Fruit fly (Drosophila melanogaster) whole organism, embryonic: ENCODE data around the gene CG33124.

Experiments used
- Bdp1 ChIP-seq: fragments of 200-800 bp; sonication (Bioruptor generic); optimal IDR thresholded peaks from 3 replicates; lab custom pipeline; 2016; ENCODE audit warnings: missing biosample characterization, missing genetic modification characterization
- CG10543 ChIP-seq: fragments of 200-800 bp; sonication (Bioruptor generic); optimal IDR thresholded peaks from 3 replicates; lab custom pipeline; 2017; ENCODE audit warnings: missing biosample characterization, mild to moderate bottlenecking, missing genetic modification characterization, moderate library complexity
- CG12236 ChIP-seq: fragments of 200-800 bp; sonication (Bioruptor generic); optimal IDR thresholded peaks from 2 replicates; lab custom pipeline; 2016; ENCODE audit warnings: missing biosample characterization, missing genetic modification characterization
- CG12659 ChIP-seq: fragments of 200-800 bp; sonication (Bioruptor generic); optimal IDR thresholded peaks from 3 replicates; lab custom pipeline; 2017; ENCODE audit warnings: mild to moderate bottlenecking, missing biosample characterization, missing genetic modification reagents, missing genetic modification characterization
- CG13424 ChIP-seq: fragments of 200-800 bp; sonication (Bioruptor generic); optimal IDR thresholded peaks from 2 replicates; lab custom pipeline; 2019; ENCODE audit warnings: missing biosample characterization, mild to moderate bottlenecking, missing genetic modification characterization, moderate library complexity
- CG15011 ChIP-seq: fragments of 200-800 bp; sonication (Bioruptor generic); optimal IDR thresholded peaks from 3 replicates; lab custom pipeline; 2018; ENCODE audit warnings: missing biosample characterization, mild to moderate bottlenecking, missing genetic modification characterization
- CG1647 ChIP-seq: fragments of 200-800 bp; sonication (Bioruptor generic); optimal IDR thresholded peaks from 3 replicates; lab custom pipeline; 2016; ENCODE audit warnings: missing biosample characterization, missing genetic modification characterization
- CG17612 ChIP-seq: fragments of 200-800 bp; sonication (Bioruptor generic); IDR thresholded peaks from 2 replicates; pipeline ENCODE4 v1.3.6; 2022; ENCODE audit warnings: missing biosample characterization, missing genetic modification characterization
- CG18764 ChIP-seq: fragments of 200-800 bp; sonication (Bioruptor generic); optimal IDR thresholded peaks from 3 replicates; lab custom pipeline; 2016; ENCODE audit warnings: missing biosample characterization, missing genetic modification characterization
- CG2875 ChIP-seq: fragments of 200-800 bp; sonication (Bioruptor generic); optimal IDR thresholded peaks from 2 replicates; lab custom pipeline; 2017; ENCODE audit warnings: missing biosample characterization, mild to moderate bottlenecking, missing genetic modification characterization, missing genetic modification reagents
- CG30431 ChIP-seq: fragments of 200-800 bp; sonication (Bioruptor generic); optimal IDR thresholded peaks from 2 replicates; lab custom pipeline; 2017; ENCODE audit warnings: missing biosample characterization, missing genetic modification characterization
- CG31441 ChIP-seq: fragments of 200-800 bp; sonication (Bioruptor generic); IDR thresholded peaks from 2 replicates; pipeline ENCODE4 v1.3.6; 2022; ENCODE audit warnings: missing biosample characterization, missing genetic modification characterization
- CG34422 ChIP-seq: fragments of 200-800 bp; sonication (Bioruptor generic); IDR thresholded peaks from 3 replicates; pipeline ENCODE4 v1.3.6; 2022; ENCODE audit warnings: missing biosample characterization, missing genetic modification characterization
- CG3838 ChIP-seq: fragments of 200-800 bp; sonication (Bioruptor generic); optimal IDR thresholded peaks from 3 replicates; lab custom pipeline; 2016; ENCODE audit warnings: missing biosample characterization, missing genetic modification characterization
- CG4282 ChIP-seq: fragments of 200-800 bp; sonication (Bioruptor generic); optimal IDR thresholded peaks from 2 replicates; lab custom pipeline; 2016; ENCODE audit warnings: missing biosample characterization, missing genetic modification characterization
- CG6254 ChIP-seq: fragments of 200-800 bp; sonication (Bioruptor generic); optimal IDR thresholded peaks from 3 replicates; lab custom pipeline; 2017; ENCODE audit warnings: mild to moderate bottlenecking, missing biosample characterization, missing genetic modification reagents, missing genetic modification characterization
- CG9817 ChIP-seq: fragments of 200-800 bp; sonication (Bioruptor generic); optimal IDR thresholded peaks from 2 replicates; lab custom pipeline; 2018; ENCODE audit warnings: missing biosample characterization, mild to moderate bottlenecking, missing genetic modification characterization, moderate library complexity
- Chrac-16 ChIP-seq: fragments of 200-800 bp; sonication (Bioruptor generic); optimal IDR thresholded peaks from 3 replicates; lab custom pipeline; 2016; ENCODE audit warnings: missing biosample characterization, missing genetic modification characterization
- D19B ChIP-seq: fragments of 200-800 bp; sonication (Bioruptor generic); optimal IDR thresholded peaks from 2 replicates; lab custom pipeline; 2017; ENCODE audit warnings: missing biosample characterization, mild to moderate bottlenecking, missing genetic modification characterization
- H2.0 ChIP-seq: fragments of 200-800 bp; sonication (Bioruptor generic); IDR thresholded peaks from 2 replicates; pipeline ENCODE4 v1.3.6; 2022; ENCODE audit warnings: missing biosample characterization, missing genetic modification characterization
- HLHmδ ChIP-seq: fragments of 200-800 bp; sonication (Bioruptor generic); optimal IDR thresholded peaks from 2 replicates; lab custom pipeline; 2018; ENCODE audit warnings: missing biosample characterization, mild to moderate bottlenecking, missing genetic modification characterization, moderate library complexity
- Hmx ChIP-seq: fragments of 200-800 bp; sonication (Bioruptor generic); optimal IDR thresholded peaks from 2 replicates; lab custom pipeline; 2016; ENCODE audit warnings: missing biosample characterization, missing genetic modification characterization
- Hr39 ChIP-seq: fragments of >200 bp; optimal IDR thresholded peaks from 2 replicates; lab custom pipeline; 2017
- Spps ChIP-seq: fragments of 200-800 bp; sonication (Bioruptor generic); optimal IDR thresholded peaks from 2 replicates; lab custom pipeline; 2018; ENCODE audit warnings: missing biosample characterization, mild to moderate bottlenecking, missing genetic modification characterization
- Tbp ChIP-seq: fragments of >200 bp; optimal IDR thresholded peaks from 2 replicates; lab custom pipeline; 2018; ENCODE audit warnings: missing biosample characterization, missing genetic modification characterization
- YL-1 ChIP-seq: fragments of 200-800 bp; sonication (Bioruptor generic); optimal IDR thresholded peaks from 3 replicates; lab custom pipeline; 2017; ENCODE audit warnings: missing biosample characterization, mild to moderate bottlenecking, missing genetic modification characterization
- ara ChIP-seq: fragments of 200-800 bp; sonication (Bioruptor generic); IDR thresholded peaks from 2 replicates; pipeline ENCODE4 v1.3.6; 2022; ENCODE audit warnings: missing biosample characterization, missing genetic modification characterization
- bbx ChIP-seq: fragments of 200-800 bp; sonication (Bioruptor generic); IDR thresholded peaks from 2 replicates; pipeline ENCODE4 v1.3.6; 2022; ENCODE audit warnings: missing biosample characterization, missing genetic modification characterization; ENCODE audit not compliant: partially characterized antibody
- dm ChIP-seq: fragments of 200-800 bp; sonication (Bioruptor generic); optimal IDR thresholded peaks from 3 replicates; lab custom pipeline; 2016; ENCODE audit warnings: missing biosample characterization, missing genetic modification characterization
- dmrt99B ChIP-seq: fragments of 200-800 bp; sonication (Bioruptor generic); optimal IDR thresholded peaks from 2 replicates; lab custom pipeline; 2018; ENCODE audit warnings: missing biosample characterization, mild to moderate bottlenecking, missing genetic modification characterization, moderate library complexity
- dysf ChIP-seq: fragments of 200-800 bp; sonication (Bioruptor generic); IDR thresholded peaks from 3 replicates; pipeline ENCODE4 v1.3.6; 2022; ENCODE audit warnings: missing biosample characterization, missing genetic modification characterization
- en ChIP-seq: fragments of 200-800 bp; sonication (Bioruptor generic); optimal IDR thresholded peaks from 2 replicates; lab custom pipeline; 2016; ENCODE audit warnings: missing biosample characterization, missing genetic modification characterization
- esg ChIP-seq: fragments of 200-800 bp; sonication (Bioruptor generic); conservative IDR thresholded peaks from 2 replicates; pipeline ENCODE4 v1.3.6; 2022; ENCODE audit warnings: missing biosample characterization, missing genetic modification characterization
- fu2 ChIP-seq: fragments of 200-800 bp; sonication (Bioruptor generic); optimal IDR thresholded peaks from 2 replicates; lab custom pipeline; 2016; ENCODE audit warnings: missing biosample characterization, missing genetic modification characterization
- her ChIP-seq: fragments of 200-800 bp; sonication (Bioruptor generic); optimal IDR thresholded peaks from 2 replicates; lab custom pipeline; 2016; ENCODE audit warnings: missing biosample characterization, missing genetic modification characterization
- hth ChIP-seq: fragments of >200 bp; optimal IDR thresholded peaks from 2 replicates; lab custom pipeline; 2017; ENCODE audit warnings: inconsistent platforms
- inv ChIP-seq: fragments of 200-800 bp; sonication (Bioruptor generic); IDR thresholded peaks from 2 replicates; pipeline ENCODE4 v1.3.6; 2022; ENCODE audit warnings: missing biosample characterization, missing genetic modification characterization; ENCODE audit not compliant: partially characterized antibody
- jing ChIP-seq: fragments of 200-800 bp; sonication (Bioruptor generic); optimal IDR thresholded peaks from 2 replicates; lab custom pipeline; 2018; ENCODE audit warnings: missing biosample characterization, mild to moderate bottlenecking, missing genetic modification characterization
- kah ChIP-seq: fragments of 200-800 bp; sonication (Bioruptor generic); optimal IDR thresholded peaks from 2 replicates; lab custom pipeline; 2018; ENCODE audit warnings: missing biosample characterization, mild to moderate bottlenecking, missing genetic modification characterization
- pho ChIP-seq: fragments of 200-800 bp; sonication (Bioruptor generic); optimal IDR thresholded peaks from 2 replicates; lab custom pipeline; 2016; ENCODE audit warnings: missing biosample characterization, missing genetic modification characterization
- ranshi ChIP-seq: fragments of 200-800 bp; sonication (Bioruptor generic); IDR thresholded peaks from 2 replicates; pipeline ENCODE4 v1.3.6; 2022; ENCODE audit warnings: missing biosample characterization, missing genetic modification characterization
- repo ChIP-seq: fragments of 200-800 bp; sonication (Bioruptor generic); optimal IDR thresholded peaks from 2 replicates; lab custom pipeline; 2016; ENCODE audit warnings: missing biosample characterization, missing genetic modification characterization
- sob ChIP-seq: fragments of 200-800 bp; sonication (Bioruptor generic); IDR thresholded peaks from 2 replicates; pipeline ENCODE4 v1.3.6; 2022; ENCODE audit warnings: missing biosample characterization, missing genetic modification characterization
- ssp ChIP-seq: fragments of 200-800 bp; sonication (Bioruptor generic); IDR thresholded peaks from 2 replicates; pipeline ENCODE4 v1.3.6; 2022; ENCODE audit warnings: missing biosample characterization, missing genetic modification characterization
- stc ChIP-seq: fragments of 200-800 bp; sonication (Bioruptor generic); IDR thresholded peaks from 2 replicates; pipeline ENCODE4 v1.3.6; 2022; ENCODE audit warnings: missing biosample characterization, missing genetic modification characterization
- stwl ChIP-seq: fragments of 200-800 bp; sonication (Bioruptor generic); optimal IDR thresholded peaks from 3 replicates; lab custom pipeline; 2018; ENCODE audit warnings: missing biosample characterization, mild to moderate bottlenecking, missing genetic modification characterization, moderate library complexity
- ttk ChIP-seq: fragments of 200-800 bp; sonication (Bioruptor generic); IDR thresholded peaks from 2 replicates; pipeline ENCODE4 v2.1.2; 2022; ENCODE audit warnings: missing biosample characterization, missing genetic modification characterization
- vvl ChIP-seq: fragments of 200-800 bp; sonication (Bioruptor generic); IDR thresholded peaks from 2 replicates; pipeline ENCODE4 v1.3.6; 2022; ENCODE audit warnings: missing biosample characterization, missing genetic modification characterization
- zen ChIP-seq: fragments of 200-800 bp; sonication (Bioruptor generic); optimal IDR thresholded peaks from 3 replicates; lab custom pipeline; 2018; ENCODE audit warnings: missing biosample characterization, mild to moderate bottlenecking, missing genetic modification characterization, moderate library complexity
- zf30C ChIP-seq: fragments of 200-800 bp; sonication (Bioruptor generic); optimal IDR thresholded peaks from 3 replicates; lab custom pipeline; 2018; ENCODE audit warnings: missing biosample characterization, mild to moderate bottlenecking, missing genetic modification characterization

The CG33124 gene

dm6 chr2L:2226259-2227121, 17.6 kb upstream of the CG33124 start, which contains the start of the genes CG15387 and sau (continued):
- TF ChIP-seq bbx (GFP tag; lab: Robert Waterston, UW) (peak; percentile 86), Spps (tag; lab: Kevin White, UChicago) (peak; percentile 78), ssp (GFP tag; lab: Robert Waterston, UW) (peak; percentile 74), CG13424 (peak; percentile 90), ranshi (GFP tag; lab: Robert Waterston, UW) (peak; percentile 82), CG12236 (GFP tag; lab: Kevin White, UChicago) (peak; percentile 78), CG1647 (GFP tag; lab: Kevin White, UChicago) (peak; percentile 72), CG9817 (tag; lab: Kevin White, UChicago) (peak; percentile 89), CG12659 (GFP tag; lab: Kevin White, UChicago) (peak; percentile 90), repo (peak; percentile 75), ara (peak; percentile 82), CG2875 (GFP tag; lab: Kevin White, UChicago) (peak; percentile 58), CG34422 (GFP tag; lab: Robert Waterston, UW) (peak; percentile 83), kah (GFP tag; lab: Kevin White, UChicago) (peak; percentile 29), D19B (GFP tag; lab: Kevin White, UChicago) (peak; percentile 56), vvl (GFP tag; lab: Robert Waterston, UW) (peak; percentile 88), Tbp (GFP tag; lab: Kevin White, UChicago) (no peak), Bdp1 (peak; percentile 75), zf30C (peak; percentile 65), HLHmδ (GFP tag; lab: Kevin White, UChicago) (no peak), CG18764 (GFP tag; lab: Kevin White, UChicago) (peak; percentile 73), en (GFP tag; lab: Kevin White, UChicago) (peak; percentile 77), YL-1 (GFP tag; lab: Kevin White, UChicago) (peak; percentile 29), CG10543 (peak; percentile 94), hth (lab: Kevin White, UChicago) (no peak), Chrac-16 (peak; percentile 91), inv (GFP tag; lab: Robert Waterston, UW) (peak; percentile 90), pho (GFP tag; lab: Kevin White, UChicago) (peak; percentile 88), CG30431 (GFP tag; lab: Kevin White, UChicago) (peak; percentile 50), H2.0 (GFP tag; lab: Robert Waterston, UW) (peak; percentile 85), CG15011 (GFP tag; lab: Kevin White, UChicago) (peak; percentile 73), Hmx (GFP tag; lab: Kevin White, UChicago) (peak; percentile 77), jing (GFP tag; lab: Kevin White, UChicago) (peak; percentile 9), dysf (GFP tag; lab: Robert Waterston, UW) (peak; percentile 83), CG31441 (GFP tag; lab: Robert Waterston, UW) (peak; percentile 85), dm (GFP tag; lab: Kevin White, UChicago) (peak; percentile 82), stwl (tag; lab: Kevin White, UChicago) (peak; percentile 93), CG4282 (GFP tag; lab: Kevin White, UChicago) (peak; percentile 88), esg (GFP tag; lab: Robert Waterston, UW) (peak; percentile 71), stc (peak; percentile 82), dmrt99B (tag; lab: Kevin White, UChicago) (peak; percentile 79), CG6254 (GFP tag; lab: Kevin White, UChicago) (no peak), ttk (GFP tag; lab: Robert Waterston, UW) (peak; percentile 80), CG3838 (peak; percentile 74), CG17612 (GFP tag; lab: Robert Waterston, UW) (0 out of 2 replicates have a peak, but pooled peaks have one; percentile 35), her (GFP tag; lab: Kevin White, UChicago) (peak; percentile 83), zen (peak; percentile 83), Hr39 (lab: Kevin White, UChicago) (no peak), fu2 (GFP tag; lab: Kevin White, UChicago) (peak; percentile 91), sob (GFP tag; lab: Robert Waterston, UW) (peak; percentile 93)
